Fruit fly (Drosophila melanogaster): ENCODE measurements around the gene CG5466.

CG5466 gene

dm6 chr3R:20635735-20636134 is 18.1 kb downstream of the CG5466 start (continued):
- peak; percentile 100 for TF ChIP-seq CG6254 (GFP tag; optimal IDR thresholded peaks at IDR 0.05)
- peak; percentile 5 for TF ChIP-seq eyg (GFP tag; optimal IDR thresholded peaks at IDR 0.05)
- TF ChIP-seq nau (GFP tag; optimal IDR thresholded peaks at IDR 0.05): no peak
- TF ChIP-seq CG2875 (GFP tag; optimal IDR thresholded peaks at IDR 0.05): no peak
- peak; percentile 93 for TF ChIP-seq ewg (GFP tag; optimal IDR thresholded peaks at IDR 0.05)
- no peak for TF ChIP-seq btn (GFP tag; optimal IDR thresholded peaks at IDR 0.05)
- TF ChIP-seq Usf (GFP tag; optimal IDR thresholded peaks at IDR 0.05): no peak
- no peak for TF ChIP-seq CG8359 (GFP tag; optimal IDR thresholded peaks at IDR 0.05; ENCODE audit: borderline replicate concordance)
- no peak for TF ChIP-seq dan (GFP tag; IDR thresholded peaks at IDR 0.05)
- no peak for TF ChIP-seq fd64A (GFP tag; optimal IDR thresholded peaks at IDR 0.05)
- no peak for TF ChIP-seq grau (tag; optimal IDR thresholded peaks at IDR 0.05)
- TF ChIP-seq twi (tag; optimal IDR thresholded peaks at IDR 0.05): no peak
- TF ChIP-seq dpn (GFP tag; optimal IDR thresholded peaks at IDR 0.05): no peak
- peak; percentile 16 for TF ChIP-seq NC2α (GFP tag; optimal IDR thresholded peaks at IDR 0.05)
- no peak for TF ChIP-seq Mes4 (GFP tag; optimal IDR thresholded peaks at IDR 0.05)
- TF ChIP-seq seq (GFP tag; IDR thresholded peaks at IDR 0.05): peak; percentile 62
- no peak for TF ChIP-seq exex (tag; optimal IDR thresholded peaks at IDR 0.05)
- TF ChIP-seq CG15514 (GFP tag; optimal IDR thresholded peaks at IDR 0.05): peak; percentile 30
- TF ChIP-seq kah (GFP tag; optimal IDR thresholded peaks at IDR 0.05): peak; percentile 34
- TF ChIP-seq MESR4 (GFP tag; optimal IDR thresholded peaks at IDR 0.05): peak; percentile 8
- no peak for TF ChIP-seq Fer1 (GFP tag; optimal IDR thresholded peaks at IDR 0.05)
- no peak for TF ChIP-seq CG8944 (GFP tag; optimal IDR thresholded peaks at IDR 0.05)
- no peak for TF ChIP-seq CG7556 (GFP tag; optimal IDR thresholded peaks at IDR 0.05)
- peak; percentile 15 for TF ChIP-seq CG12071 (GFP tag; optimal IDR thresholded peaks at IDR 0.05)
- no peak for TF ChIP-seq slp2 (GFP tag; optimal IDR thresholded peaks at IDR 0.05)
- peak; percentile 41; the same call in 1 of the 2 replicates for TF ChIP-seq MBD-R2 (GFP tag; IDR thresholded peaks at IDR 0.05)
- TF ChIP-seq Sox100B (GFP tag; optimal IDR thresholded peaks at IDR 0.05): no peak
- TF ChIP-seq ttk (GFP tag; IDR thresholded peaks at IDR 0.05): no peak
- TF ChIP-seq sens (GFP tag): no peak
- TF ChIP-seq bsh (GFP tag; optimal IDR thresholded peaks at IDR 0.05): no peak
- TF ChIP-seq D19B (GFP tag; optimal IDR thresholded peaks at IDR 0.05): no peak
- no peak for TF ChIP-seq h (optimal IDR thresholded peaks at IDR 0.05)
- no peak for TF ChIP-seq Atf6 (GFP tag; IDR thresholded peaks at IDR 0.05)
- TF ChIP-seq CG12299 (tag; optimal IDR thresholded peaks at IDR 0.05): no peak
- TF ChIP-seq pita (GFP tag; optimal IDR thresholded peaks at IDR 0.05): no peak
- TF ChIP-seq klu (GFP tag; IDR thresholded peaks at IDR 0.05): no peak
- TF ChIP-seq al (GFP tag; IDR thresholded peaks at IDR 0.05): 0 out of 2 replicates have a peak, but pooled peaks have one; percentile 7
- 0 out of 2 replicates have a peak, but pooled peaks have one; percentile 27 for TF ChIP-seq stc (GFP tag; IDR thresholded peaks at IDR 0.05)
- no peak for TF ChIP-seq unc-4 (GFP tag; IDR thresholded peaks at IDR 0.05; ENCODE audit: partially characterized antibody)
- no peak for TF ChIP-seq HmgZ (tag; optimal IDR thresholded peaks at IDR 0.05)
- no peak for TF ChIP-seq shn (GFP tag; optimal IDR thresholded peaks at IDR 0.05)
- TF ChIP-seq fd96Cb (tag; optimal IDR thresholded peaks at IDR 0.05): no peak
- TF ChIP-seq Opbp (GFP tag; IDR thresholded peaks at IDR 0.05; ENCODE audit: partially characterized antibody): 0 out of 3 replicates have a peak, but pooled peaks have one; percentile 26
- TF ChIP-seq vvl (GFP tag; IDR thresholded peaks at IDR 0.05): peak; percentile 8; the same call in 1 of the 2 replicates
- peak; percentile 99 for TF ChIP-seq onecut (GFP tag; IDR thresholded peaks at IDR 0.05)
- TF ChIP-seq otp (GFP tag; IDR thresholded peaks at IDR 0.05): 0 out of 3 replicates have a peak, but pooled peaks have one; percentile 41
- TF ChIP-seq CG10654 (GFP tag; optimal IDR thresholded peaks at IDR 0.05): no peak
- TF ChIP-seq lola (GFP tag; optimal IDR thresholded peaks at IDR 0.05): no peak
